Fruit fly (Drosophila melanogaster): ENCODE measurements around the gene Kebab.

Gene Kebab

dm6 chr2L:2031522-2031921, 13.8 kb upstream of the Kebab start (continued):
- TF ChIP-seq Dll (GFP tag; IDR thresholded peaks at IDR 0.05; ENCODE audit: partially characterized antibody) (no peak), tin (GFP tag; optimal IDR thresholded peaks at IDR 0.05) (no peak), D19A (tag; optimal IDR thresholded peaks at IDR 0.05) (no peak), Antp (GFP tag; optimal IDR thresholded peaks at IDR 0.05) (no peak), wdn (GFP tag; IDR thresholded peaks at IDR 0.05) (no peak), Sox102F (GFP tag; optimal IDR thresholded peaks at IDR 0.05) (no peak), tio (GFP tag; optimal IDR thresholded peaks at IDR 0.05) (no peak), Hr39 (optimal IDR thresholded peaks at IDR 0.05) (no peak), CG9215 (GFP tag; IDR thresholded peaks at IDR 0.05) (no peak), CG34376 (GFP tag; optimal IDR thresholded peaks at IDR 0.05) (no peak), sima (GFP tag; optimal IDR thresholded peaks at IDR 0.05) (no peak), crp (GFP tag; optimal IDR thresholded peaks at IDR 0.05) (no peak), Hmx (GFP tag; optimal IDR thresholded peaks at IDR 0.05) (no peak), Dfd (GFP tag; optimal IDR thresholded peaks at IDR 0.05) (no peak), CG12769 (tag; optimal IDR thresholded peaks at IDR 0.05) (no peak), Taf1 (GFP tag; IDR thresholded peaks at IDR 0.05) (no peak), CG7928 (GFP tag; optimal IDR thresholded peaks at IDR 0.05) (no peak), CG12299 (tag; optimal IDR thresholded peaks at IDR 0.05) (no peak), dysf (GFP tag; IDR thresholded peaks at IDR 0.05) (no peak), nerfin-1 (tag; optimal IDR thresholded peaks at IDR 0.05) (no peak), CG2199 (GFP tag; IDR thresholded peaks at IDR 0.05) (no peak), CG1792 (GFP tag; optimal IDR thresholded peaks at IDR 0.05) (no peak), CG10267 (tag; optimal IDR thresholded peaks at IDR 0.05) (no peak), D19B (GFP tag; optimal IDR thresholded peaks at IDR 0.05) (no peak), sna (GFP tag; IDR thresholded peaks at IDR 0.05; ENCODE audit: partially characterized antibody) (peak; percentile 54; the same call in 1 of the 2 replicates), nerfin-2 (GFP tag; IDR thresholded peaks at IDR 0.05; ENCODE audit: partially characterized antibody) (peak; percentile 79), inv (GFP tag; IDR thresholded peaks at IDR 0.05; ENCODE audit: partially characterized antibody) (peak; percentile 36; the same call in 1 of the 2 replicates), Atf6 (GFP tag; IDR thresholded peaks at IDR 0.05) (no peak), luna (GFP tag; optimal IDR thresholded peaks at IDR 0.05) (no peak), Hmr (GFP tag; optimal IDR thresholded peaks at IDR 0.05) (no peak), Scr (GFP tag; IDR thresholded peaks at IDR 0.05; ENCODE audit: partially characterized antibody) (peak; percentile 57), YL-1 (GFP tag; optimal IDR thresholded peaks at IDR 0.05) (no peak), CG11696 (GFP tag; IDR thresholded peaks at IDR 0.05) (no peak), ro (GFP tag; IDR thresholded peaks at IDR 0.05) (no peak), amos (GFP tag; IDR thresholded peaks at IDR 0.05; ENCODE audit: partially characterized antibody) (peak; percentile 71; the same call in 1 of the 2 replicates), lbe (GFP tag; optimal IDR thresholded peaks at IDR 0.05) (no peak), fd3F (GFP tag; optimal IDR thresholded peaks at IDR 0.05) (no peak), CG6689 (GFP tag; IDR thresholded peaks at IDR 0.05) (no peak), zfh1 (GFP tag; IDR thresholded peaks at IDR 0.05) (no peak), Stat92E (GFP tag; optimal IDR thresholded peaks at IDR 0.05) (no peak), mam (GFP tag; optimal IDR thresholded peaks at IDR 0.05) (no peak), twi (tag; optimal IDR thresholded peaks at IDR 0.05) (no peak), CG8944 (GFP tag; optimal IDR thresholded peaks at IDR 0.05) (no peak), vnd (GFP tag; IDR thresholded peaks at IDR 0.05; ENCODE audit: partially characterized antibody) (peak; percentile 49; the same call in 2 of the 3 replicates), esg (GFP tag; conservative IDR thresholded peaks at IDR 0.05) (no peak), CG2875 (GFP tag; optimal IDR thresholded peaks at IDR 0.05) (no peak), dpn (GFP tag; optimal IDR thresholded peaks at IDR 0.05) (no peak), CG18262 (tag; optimal IDR thresholded peaks at IDR 0.05) (no peak), Fer2 (tag; optimal IDR thresholded peaks at IDR 0.05) (no peak), Ets65A (GFP tag) (no peak), hbn (GFP tag; IDR thresholded peaks at IDR 0.05; ENCODE audit: partially characterized antibody) (peak; percentile 51; the same call in 1 of the 2 replicates)

Measured in whole organism, embryonic.